Fruit fly (Drosophila melanogaster): Measurements from ENCODE around the gene CG16820.

Gene CG16820

dm6 chr2L:13258702-13259101 is 12.7 kb downstream of the CG16820 start (continued):
- no peak for TF ChIP-seq Atf-2 (GFP tag; optimal IDR thresholded peaks at IDR 0.05)
- peak; percentile 3 for TF ChIP-seq CG6254 (GFP tag; optimal IDR thresholded peaks at IDR 0.05)
- TF ChIP-seq CG6175 (GFP tag; IDR thresholded peaks at IDR 0.05): no peak
- TF ChIP-seq CrebB (tag; optimal IDR thresholded peaks at IDR 0.05): no peak
- TF ChIP-seq bsh (GFP tag; optimal IDR thresholded peaks at IDR 0.05): peak in 1 of 2 experiments; percentile 52
- TF ChIP-seq Tbp (GFP tag; optimal IDR thresholded peaks at IDR 0.05): no peak
- TF ChIP-seq stc (GFP tag; IDR thresholded peaks at IDR 0.05): no peak
- no peak for TF ChIP-seq lab (GFP tag; optimal IDR thresholded peaks at IDR 0.05)
- no peak for TF ChIP-seq CG5953 (GFP tag; IDR thresholded peaks at IDR 0.05)
- no peak for TF ChIP-seq CG6683 (GFP tag; optimal IDR thresholded peaks at IDR 0.05)
- TF ChIP-seq org-1 (GFP tag; optimal IDR thresholded peaks at IDR 0.05): no peak
- TF ChIP-seq dm (GFP tag; optimal IDR thresholded peaks at IDR 0.05): no peak
- TF ChIP-seq CG17829 (tag; optimal IDR thresholded peaks at IDR 0.05): no peak
- TF ChIP-seq CG2712 (tag; optimal IDR thresholded peaks at IDR 0.05): peak; percentile 50
- TF ChIP-seq CG17802 (tag; optimal IDR thresholded peaks at IDR 0.05): no peak
- TF ChIP-seq Nf-YB (GFP tag; optimal IDR thresholded peaks at IDR 0.05): no peak
- TF ChIP-seq al (GFP tag; IDR thresholded peaks at IDR 0.05): peak; percentile 25; the same call in 1 of the 2 replicates
- TF ChIP-seq sug (tag; optimal IDR thresholded peaks at IDR 0.05): no peak
- TF ChIP-seq CG15011 (GFP tag; optimal IDR thresholded peaks at IDR 0.05): no peak

- TF ChIP-seq chinmo (GFP tag; IDR thresholded peaks at IDR 0.05; ENCODE audit: partially characterized antibody) (0 out of 4 replicates have a peak, but pooled peaks have one; percentile 35), zen (tag; optimal IDR thresholded peaks at IDR 0.05) (no peak), Sin3A (optimal IDR thresholded peaks at IDR 0.05) (no peak), CG11247 (GFP tag; IDR thresholded peaks at IDR 0.05) (no peak), aop (GFP tag; IDR thresholded peaks at IDR 0.05) (no peak), sens (GFP tag) (peak; percentile 13)
These were observed 13.6 kb downstream of the CG16820 start, which contains the start of gene CG31730 for dm6 chr2L:13259643-13260042. CG31730 (minus strand) TSS chr2L:13259743.

- peak; percentile 75 for TF ChIP-seq Deaf1 (tag; optimal IDR thresholded peaks at IDR 0.05)
- TF ChIP-seq chinmo (GFP tag; IDR thresholded peaks at IDR 0.05; ENCODE audit: partially characterized antibody): 0 out of 4 replicates have a peak, but pooled peaks have one; percentile 9
- peak; percentile 52 for TF ChIP-seq cg (GFP tag; optimal IDR thresholded peaks at IDR 0.05)
- peak; percentile 32 for TF ChIP-seq CG12769 (tag; optimal IDR thresholded peaks at IDR 0.05)
- peak; percentile 26 for TF ChIP-seq sd (tag; optimal IDR thresholded peaks at IDR 0.05)
- TF ChIP-seq z (GFP tag; IDR thresholded peaks at IDR 0.05): 0 out of 3 replicates have a peak, but pooled peaks have one; percentile 40
- TF ChIP-seq CG10543 (GFP tag; optimal IDR thresholded peaks at IDR 0.05): peak; percentile 44
- peak; percentile 53 for TF ChIP-seq Med (GFP tag)
- no peak for TF ChIP-seq CHES-1-like (GFP tag; optimal IDR thresholded peaks at IDR 0.05)
- no peak for TF ChIP-seq CG12942 (GFP tag; optimal IDR thresholded peaks at IDR 0.05)
These were observed 14.7 kb downstream of the CG16820 start, which contains the start of gene CG44085 for dm6 chr2L:13260740-13261139. CG44085 (plus strand) TSS chr2L:13261008.

- TF ChIP-seq tin (GFP tag; optimal IDR thresholded peaks at IDR 0.05) (no peak), CG13775 (GFP tag; optimal IDR thresholded peaks at IDR 0.05) (no peak), Rfx (GFP tag; IDR thresholded peaks at IDR 0.05) (no peak), sob (GFP tag; IDR thresholded peaks at IDR 0.05) (no peak), gsb (GFP tag; IDR thresholded peaks at IDR 0.05) (no peak), CG18619 (GFP tag; optimal IDR thresholded peaks at IDR 0.05) (no peak), oc (tag; optimal IDR thresholded peaks at IDR 0.05) (no peak), CG10267 (tag; optimal IDR thresholded peaks at IDR 0.05) (no peak)
These were observed 19.7 kb downstream of the CG16820 start, which contains the start of gene CG31848 for dm6 chr2L:13265776-13266175. CG31848 (minus strand) TSS chr2L:13265876.

All from whole organism, embryonic.